Worm (Caenorhabditis elegans): ENCODE data around the gene hint-3.

- TF ChIP-seq nhr-76 (tag; optimal IDR thresholded peaks at IDR 0.05) (no peak), zag-1 (tag; optimal IDR thresholded peaks at IDR 0.05) (no peak), nhr-11 (tag; optimal IDR thresholded peaks at IDR 0.05) (no peak), mdl-1 (tag; optimal IDR thresholded peaks at IDR 0.05) (no peak), daf-12 (tag; optimal IDR thresholded peaks at IDR 0.05) (no peak), skn-1 (tag; optimal IDR thresholded peaks at IDR 0.05) (no peak), ceh-16 (tag; optimal IDR thresholded peaks at IDR 0.05) (no peak), lsy-12 (tag; optimal IDR thresholded peaks at IDR 0.05) (no peak), snpc-4 (tag; optimal IDR thresholded peaks at IDR 0.05) (no peak)
Observed at ce11 chrV:7785117-7785516, 24.8 kb downstream of the hint-3 start, which contains the start of gene C26F1.1.
